Fruit fly (Drosophila melanogaster): ENCODE data around the gene Bin1.

Gene Bin1

dm6 chr3R:16207074-16207609 is 17.8 kb upstream of the Bin1 start (continued):
- TF ChIP-seq Scr (GFP tag; IDR thresholded peaks at IDR 0.05; ENCODE audit: partially characterized antibody) = peak; percentile 39; the same call in 1 of the 2 replicates
- peak; percentile 7 for TF ChIP-seq dmrt99B (tag; optimal IDR thresholded peaks at IDR 0.05)
- 0 out of 2 replicates have a peak, but pooled peaks have one; percentile 8 for TF ChIP-seq CG10366 (GFP tag; IDR thresholded peaks at IDR 0.05)
- no peak for TF ChIP-seq CG18011 (GFP tag; optimal IDR thresholded peaks at IDR 0.05)
- no peak for TF ChIP-seq pb (GFP tag; optimal IDR thresholded peaks at IDR 0.05)
- peak; percentile 28 for TF ChIP-seq PHDP (tag; optimal IDR thresholded peaks at IDR 0.05)
- TF ChIP-seq CG6175 (GFP tag; IDR thresholded peaks at IDR 0.05) = peak; percentile 83
- TF ChIP-seq CG13894 (tag; optimal IDR thresholded peaks at IDR 0.05) = peak; percentile 99
- TF ChIP-seq vvl (GFP tag; IDR thresholded peaks at IDR 0.05) = peak; percentile 76
- TF ChIP-seq sr (GFP tag; IDR thresholded peaks at IDR 0.05) = peak; percentile 43; the same call in 1 of the 3 replicates
- TF ChIP-seq CG12769 (tag; optimal IDR thresholded peaks at IDR 0.05) = peak; percentile 97
- TF ChIP-seq yki (optimal IDR thresholded peaks at IDR 0.05) = no peak
- TF ChIP-seq CG13287 (GFP tag; IDR thresholded peaks at IDR 0.05; ENCODE audit: partially characterized antibody) = peak; percentile 64
- TF ChIP-seq zf30C (GFP tag; optimal IDR thresholded peaks at IDR 0.05) = no peak
- TF ChIP-seq Mrtf (GFP tag; IDR thresholded peaks at IDR 0.05) = no peak
- TF ChIP-seq tgo (GFP tag; IDR thresholded peaks at IDR 0.05) = 0 out of 3 replicates have a peak, but pooled peaks have one; percentile 13
- TF ChIP-seq Bgb (GFP tag; IDR thresholded peaks at IDR 0.05; ENCODE audit: partially characterized antibody) = peak; percentile 38; the same call in 1 of the 2 replicates
- TF ChIP-seq MESR4 (GFP tag; optimal IDR thresholded peaks at IDR 0.05) = peak; percentile 7
- peak; percentile 53 for TF ChIP-seq Fer1 (GFP tag; optimal IDR thresholded peaks at IDR 0.05)
- TF ChIP-seq CG12155 (GFP tag; optimal IDR thresholded peaks at IDR 0.05) = peak; percentile 25
- 0 out of 2 replicates have a peak, but pooled peaks have one; percentile 13 for TF ChIP-seq unc-4 (GFP tag; IDR thresholded peaks at IDR 0.05; ENCODE audit: partially characterized antibody)
- TF ChIP-seq p53 (GFP tag; optimal IDR thresholded peaks at IDR 0.05) = no peak
- TF ChIP-seq C15 (GFP tag; IDR thresholded peaks at IDR 0.05) = 0 out of 3 replicates have a peak, but pooled peaks have one; percentile 12

- no peak for TF ChIP-seq amos (GFP tag; IDR thresholded peaks at IDR 0.05; ENCODE audit: partially characterized antibody)
- TF ChIP-seq Sry-δ (GFP tag; optimal IDR thresholded peaks at IDR 0.05) = no peak
- TF ChIP-seq CG2199 (GFP tag; IDR thresholded peaks at IDR 0.05) = peak; percentile 90
- peak; percentile 60 for TF ChIP-seq Drgx (GFP tag; IDR thresholded peaks at IDR 0.05)
- TF ChIP-seq vvl (GFP tag; IDR thresholded peaks at IDR 0.05) = peak; percentile 35; the same call in 1 of the 2 replicates
- TF ChIP-seq so (GFP tag; IDR thresholded peaks at IDR 0.05) = 0 out of 3 replicates have a peak, but pooled peaks have one; percentile 17
- peak; percentile 60 for TF ChIP-seq Med (GFP tag)
- no peak for TF ChIP-seq Ssrp (tag; optimal IDR thresholded peaks at IDR 0.05)
- TF ChIP-seq ci (GFP tag; IDR thresholded peaks at IDR 0.05) = peak; percentile 70; the same call in 2 of the 3 replicates
- no peak for TF ChIP-seq caup (GFP tag; optimal IDR thresholded peaks at IDR 0.05; ENCODE audit: severe bottlenecking)
- TF ChIP-seq lmd (GFP tag; IDR thresholded peaks at IDR 0.05) = 0 out of 2 replicates have a peak, but pooled peaks have one; percentile 22
- TF ChIP-seq CG7786 (GFP tag; optimal IDR thresholded peaks at IDR 0.05) = peak; percentile 19
- 0 out of 2 replicates have a peak, but pooled peaks have one; percentile 8 for TF ChIP-seq CG31224 (GFP tag; IDR thresholded peaks at IDR 0.05)
- TF ChIP-seq lov (optimal IDR thresholded peaks at IDR 0.05) = no peak
- TF ChIP-seq lov (GFP tag; IDR thresholded peaks at IDR 0.05) = 0 out of 3 replicates have a peak, but pooled peaks have one; percentile 32
- no peak for TF ChIP-seq phol (tag; optimal IDR thresholded peaks at IDR 0.05)
- TF ChIP-seq CrebB (tag; optimal IDR thresholded peaks at IDR 0.05) = peak; percentile 6
- TF ChIP-seq Dbx (GFP tag; IDR thresholded peaks at IDR 0.05) = 0 out of 3 replicates have a peak, but pooled peaks have one; percentile 32
- TF ChIP-seq lola (GFP tag; optimal IDR thresholded peaks at IDR 0.05) = peak in 1 of 3 experiments; percentile 55
- TF ChIP-seq CG31441 (GFP tag; IDR thresholded peaks at IDR 0.05) = no peak
- TF ChIP-seq nerfin-2 (GFP tag; IDR thresholded peaks at IDR 0.05; ENCODE audit: partially characterized antibody) = 0 out of 2 replicates have a peak, but pooled peaks have one; percentile 26
- TF ChIP-seq wek (GFP tag; optimal IDR thresholded peaks at IDR 0.05) = peak; percentile 33
- TF ChIP-seq grau (tag; optimal IDR thresholded peaks at IDR 0.05) = no peak
- peak; percentile 26; the same call in 1 of the 2 replicates for TF ChIP-seq HLH3B (GFP tag; IDR thresholded peaks at IDR 0.05)
- TF ChIP-seq CG15514 (GFP tag; optimal IDR thresholded peaks at IDR 0.05) = peak; percentile 20
- TF ChIP-seq GATAe (GFP tag; conservative IDR thresholded peaks at IDR 0.05) = no peak
- TF ChIP-seq gce (GFP tag; IDR thresholded peaks at IDR 0.05) = 0 out of 3 replicates have a peak, but pooled peaks have one; percentile 22
These were observed 16.8 kb upstream of the Bin1 start for dm6 chr3R:16206162-16206561.
